Worm (Caenorhabditis elegans) whole organism, young adult: ENCODE data around the gene clec-35.

Source experiments
- B0261.1 ChIP-seq: sonication (generic microtip); optimal IDR thresholded peaks from 2 replicates; lab custom pipeline; 2016; ENCODE audit warnings: mild to moderate bottlenecking, missing genetic modification characterization, moderate library complexity, missing compliant biosample characterization
- cebp-1 ChIP-seq, 2 experiments: fragments of 200-800 bp in 1 of 2; sonication (Bioruptor generic) in 1 of 2; sonication (generic microtip) in 1 of 2; IDR thresholded peaks in 1 of 2; optimal IDR thresholded peaks in 1 of 2; 2 replicates each; pipeline versions ENCODE4 v1.3.6 to Lab custom; 2017 to 2022; ENCODE audit warnings: missing compliant biosample characterization in 2 of 2, missing genetic modification characterization in 2 of 2, mild to moderate bottlenecking in 1 of 2, missing genetic modification reagents in 1 of 2, moderate library complexity in 1 of 2

DNA sequence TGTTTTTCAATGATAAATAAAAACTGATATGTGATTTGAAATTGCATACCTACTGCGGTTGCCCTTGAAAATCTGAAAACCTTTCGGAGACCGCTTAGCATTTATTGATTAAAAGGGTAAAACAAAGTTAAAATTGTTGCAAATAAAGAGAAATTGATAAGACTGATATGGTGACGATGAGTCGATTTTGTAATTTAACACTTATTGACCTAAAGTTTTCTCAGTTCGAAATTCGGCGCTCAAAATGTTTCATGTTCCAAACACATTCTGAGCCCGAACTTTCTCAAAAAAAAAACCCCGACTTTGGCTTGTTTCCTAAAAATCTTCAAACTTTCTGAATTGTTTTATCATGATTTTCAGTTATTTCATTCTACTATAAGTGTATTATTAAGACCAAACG lies 12.9 kb downstream of the clec-35 start, which contains the start of gene clec-40:
- TF ChIP-seq B0261.1 (tag; lab: Kevin White, UChicago) (no peak), cebp-1 (GFP tag; IDR thresholded peaks at IDR 0.05; lab: Robert Waterston, UW) (no peak), cebp-1 (tag; optimal IDR thresholded peaks at IDR 0.05; lab: Kevin White, UChicago) (no peak)
